Worm (Caenorhabditis elegans) whole organism, L4 larva: ENCODE results near the gene dmsr-14.

Experiments used
- F26F4.8 ChIP-seq: fragments of 200-800 bp; sonication (Bioruptor generic); conservative IDR thresholded peaks from 2 replicates; pipeline ENCODE4 v1.3.6; 2022; ENCODE audit warnings: missing genetic modification characterization, missing compliant biosample characterization
- F49E8.2 ChIP-seq: sonication (generic microtip); optimal IDR thresholded peaks from 2 replicates; lab custom pipeline; 2016; ENCODE audit warnings: missing compliant biosample characterization, mild to moderate bottlenecking, missing genetic modification characterization, borderline replicate concordance
- T20F7.1 ChIP-seq: fragments of 200-800 bp; sonication (Bioruptor generic); optimal IDR thresholded peaks from 2 replicates; lab custom pipeline; 2018; ENCODE audit warnings: mild to moderate bottlenecking, missing genetic modification characterization, missing compliant biosample characterization
- Y105C5A.15 ChIP-seq: fragments of 200-800 bp; sonication (Bioruptor generic); IDR thresholded peaks from 2 replicates; pipeline ENCODE4 v1.3.6; 2022; ENCODE audit warnings: missing genetic modification characterization, missing compliant biosample characterization
- ama-1 ChIP-seq: fragments of 150-350 bp; optimal IDR thresholded peaks from 2 replicates; lab custom pipeline; 2014; ENCODE audit warnings: inconsistent platforms, mixed read lengths
- ceh-20 ChIP-seq: fragments of 200-800 bp; sonication (Bioruptor generic); IDR thresholded peaks from 2 replicates; pipeline ENCODE4 v1.3.6; 2022; ENCODE audit warnings: missing genetic modification reagents, missing genetic modification characterization, missing compliant biosample characterization
- ces-1 ChIP-seq: fragments of 150-350 bp; sonication (generic microtip); optimal IDR thresholded peaks from 4 replicates; lab custom pipeline; 2014; ENCODE audit warnings: missing biosample characterization, missing genetic modification reagents, missing genetic modification characterization
- cey-2 ChIP-seq: sonication (generic microtip); optimal IDR thresholded peaks from 3 replicates; lab custom pipeline; 2017; ENCODE audit warnings: missing genetic modification characterization, mild to moderate bottlenecking, missing compliant biosample characterization, antibody characterized with exemption, borderline replicate concordance; ENCODE audit not compliant: insufficient read depth
- ctbp-1 ChIP-seq: fragments of 200-800 bp; sonication (Bioruptor generic); IDR thresholded peaks from 2 replicates; pipeline ENCODE4 v1.3.6; 2022; ENCODE audit warnings: missing genetic modification reagents, missing genetic modification characterization, missing compliant biosample characterization
- daf-19 ChIP-seq: fragments of 200-800 bp; sonication (Bioruptor generic); conservative IDR thresholded peaks from 2 replicates; pipeline ENCODE4 v1.3.6; 2022; ENCODE audit warnings: missing genetic modification characterization, missing compliant biosample characterization
- daf-8 ChIP-seq: fragments of 200-800 bp; sonication (Bioruptor generic); IDR thresholded peaks from 2 replicates; pipeline ENCODE4 v1.3.6; 2022; ENCODE audit warnings: missing genetic modification characterization, missing compliant biosample characterization
- dmd-6 ChIP-seq: fragments of 200-800 bp; sonication (Bioruptor generic); IDR thresholded peaks from 2 replicates; pipeline ENCODE4 v1.3.6; 2022; ENCODE audit warnings: missing genetic modification reagents, missing genetic modification characterization, missing compliant biosample characterization
- dmd-9 ChIP-seq: fragments of 200-800 bp; sonication (Bioruptor generic); IDR thresholded peaks from 2 replicates; pipeline ENCODE4 v1.3.6; 2022; ENCODE audit warnings: missing genetic modification reagents, missing genetic modification characterization, missing compliant biosample characterization
- dpl-1 ChIP-seq: fragments of 150-350 bp; optimal IDR thresholded peaks from 2 replicates; lab custom pipeline; 2014; ENCODE audit warnings: missing biosample characterization, missing genetic modification reagents, missing genetic modification characterization
- dve-1 ChIP-seq: sonication (generic microtip); optimal IDR thresholded peaks from 2 replicates; lab custom pipeline; 2017; ENCODE audit warnings: antibody characterized with exemption, mild to moderate bottlenecking, missing genetic modification characterization, missing compliant biosample characterization; ENCODE audit not compliant: insufficient read depth
- hlh-11 ChIP-seq: fragments of 200-800 bp; sonication (Bioruptor generic); optimal IDR thresholded peaks from 2 replicates; lab custom pipeline; 2018; ENCODE audit warnings: mild to moderate bottlenecking, missing genetic modification characterization, missing compliant biosample characterization
- hmg-1.1 ChIP-seq: fragments of 200-800 bp; sonication (Bioruptor generic); IDR thresholded peaks from 2 replicates; pipeline ENCODE4 v1.3.6; 2022; ENCODE audit warnings: missing genetic modification reagents, missing genetic modification characterization, missing compliant biosample characterization
- lin-1 ChIP-seq: fragments of 200-800 bp; sonication (Bioruptor generic); IDR thresholded peaks from 2 replicates; pipeline ENCODE4 v1.3.6; 2022; ENCODE audit warnings: missing genetic modification reagents, missing genetic modification characterization, missing compliant biosample characterization
- lin-13 ChIP-seq: fragments of 150-350 bp; optimal IDR thresholded peaks from 2 replicates; lab custom pipeline; 2014; ENCODE audit warnings: missing biosample characterization, missing genetic modification reagents, missing genetic modification characterization
- lin-38 ChIP-seq: fragments of 200-800 bp; sonication (Bioruptor generic); IDR thresholded peaks from 2 replicates; pipeline ENCODE4 v1.3.6; 2022; ENCODE audit warnings: missing genetic modification reagents, missing genetic modification characterization, missing compliant biosample characterization
- madf-9 ChIP-seq: fragments of 200-800 bp; sonication (Bioruptor generic); conservative IDR thresholded peaks from 2 replicates; pipeline ENCODE4 v1.3.6; 2022; ENCODE audit warnings: missing genetic modification reagents, missing genetic modification characterization, missing compliant biosample characterization
- mdl-1 ChIP-seq, 2 experiments: fragments of 150-350 bp in 1 of 2; sonication (generic microtip) in 1 of 2; optimal IDR thresholded peaks; 2 replicates each; lab custom pipeline; 2014 to 2017; ENCODE audit warnings: missing biosample characterization in 2 of 2, missing genetic modification characterization in 2 of 2
- mep-1 ChIP-seq: fragments of 150-350 bp; sonication (generic microtip); optimal IDR thresholded peaks from 3 replicates; lab custom pipeline; 2014; ENCODE audit warnings: missing biosample characterization, missing genetic modification characterization
- mes-2 ChIP-seq: sonication (generic microtip); optimal IDR thresholded peaks from 2 replicates; lab custom pipeline; 2016; ENCODE audit warnings: missing genotype, mild to moderate bottlenecking, missing genetic modification characterization, missing compliant biosample characterization; ENCODE audit not compliant: poor library complexity, severe bottlenecking
- mxl-2 ChIP-seq: fragments of 200-800 bp; sonication (Bioruptor generic); conservative IDR thresholded peaks from 2 replicates; pipeline ENCODE4 v1.3.6; 2022; ENCODE audit warnings: missing genetic modification reagents, missing genetic modification characterization, missing compliant biosample characterization
- nhr-10 ChIP-seq: fragments of 150-350 bp; optimal IDR thresholded peaks from 2 replicates; lab custom pipeline; 2014; ENCODE audit warnings: missing biosample characterization, missing genetic modification characterization
- nhr-28 ChIP-seq: fragments of 150-350 bp; optimal IDR thresholded peaks from 2 replicates; lab custom pipeline; 2014; ENCODE audit warnings: missing biosample characterization, missing genetic modification characterization
- nhr-42 ChIP-seq: fragments of 200-800 bp; sonication (Bioruptor generic); IDR thresholded peaks from 2 replicates; pipeline ENCODE4 v1.3.6; 2022; ENCODE audit warnings: missing genetic modification characterization, missing compliant biosample characterization
- nhr-48 ChIP-seq: sonication (generic microtip); optimal IDR thresholded peaks from 2 replicates; lab custom pipeline; 2016; ENCODE audit warnings: mild to moderate bottlenecking, missing genetic modification characterization, missing compliant biosample characterization
- nhr-77 ChIP-seq: fragments of 150-350 bp; optimal IDR thresholded peaks from 2 replicates; lab custom pipeline; 2014; ENCODE audit warnings: missing biosample characterization, missing genetic modification characterization
- pha-4 ChIP-seq, 2 experiments: fragments of 150-350 bp in 1 of 2; fragments of 200-800 bp in 1 of 2; sonication (Bioruptor generic) in 1 of 2; IDR thresholded peaks in 1 of 2; optimal IDR thresholded peaks in 1 of 2; 2 replicates each; pipeline versions ENCODE4 v1.3.6 to Lab custom; 2014 to 2022; ENCODE audit warnings: missing genetic modification characterization in 2 of 2, missing genetic modification reagents in 2 of 2, missing biosample characterization in 1 of 2, missing compliant biosample characterization in 1 of 2
- pqm-1 ChIP-seq: sonication (generic microtip); optimal IDR thresholded peaks from 2 replicates; lab custom pipeline; 2017; ENCODE audit warnings: missing biosample characterization, missing genetic modification characterization
- rbr-2 ChIP-seq: sonication (generic microtip); optimal IDR thresholded peaks from 2 replicates; lab custom pipeline; 2016; ENCODE audit warnings: missing genotype, missing genetic modification characterization, missing compliant biosample characterization
- saeg-2 ChIP-seq: fragments of 200-800 bp; sonication (Bioruptor generic); IDR thresholded peaks from 2 replicates; pipeline ENCODE4 v1.3.6; 2022; ENCODE audit warnings: missing genetic modification reagents, missing genetic modification characterization, missing compliant biosample characterization
- sdz-12 ChIP-seq: fragments of 200-800 bp; sonication (Bioruptor generic); optimal IDR thresholded peaks from 2 replicates; lab custom pipeline; 2018; ENCODE audit warnings: mild to moderate bottlenecking, missing genetic modification characterization, missing compliant biosample characterization
- set-16 ChIP-seq: fragments of 200-800 bp; sonication (Bioruptor generic); IDR thresholded peaks from 2 replicates; pipeline ENCODE4 v1.3.6; 2022; ENCODE audit warnings: missing genetic modification reagents, missing genetic modification characterization, missing compliant biosample characterization
- skn-1 ChIP-seq: fragments of 150-350 bp; optimal IDR thresholded peaks from 2 replicates; lab custom pipeline; 2014; ENCODE audit warnings: missing biosample characterization, missing genetic modification characterization
- tra-1 ChIP-seq: fragments of 200-800 bp; sonication (Bioruptor generic); IDR thresholded peaks from 2 replicates; pipeline ENCODE4 v1.3.6; 2022; ENCODE audit warnings: missing genetic modification reagents, missing genetic modification characterization, missing compliant biosample characterization
- unc-130 ChIP-seq: sonication (generic microtip); optimal IDR thresholded peaks from 2 replicates; lab custom pipeline; 2016; ENCODE audit warnings: missing genetic modification reagents, missing genetic modification characterization, missing compliant biosample characterization
- unc-62 ChIP-seq, 3 experiments: fragments of 150-350 bp in 1 of 3; sonication (generic microtip); optimal IDR thresholded peaks in 2 of 3; peaks in 1 of 3; 1 replicate in 1 of 3; 2 replicates in 2 of 3; lab custom pipeline; 2014 to 2017; ENCODE audit warnings: missing biosample characterization in 3 of 3, missing genetic modification characterization in 3 of 3, missing genetic modification reagents in 3 of 3, missing genotype in 1 of 3

Gene dmsr-14

ce11 chrV:6828786-6829185, 11.7 kb upstream of the dmsr-14 start, which contains the start of gene dmsr-15:
dmsr-15 (minus strand) TSS chrV:6828886.
- no peak for TF ChIP-seq nhr-77 (tag; lab: Kevin White, UChicago)
- TF ChIP-seq mes-2 (tag; lab: Kevin White, UChicago): no peak
- TF ChIP-seq ceh-20: no peak
- no peak for TF ChIP-seq skn-1 (tag; lab: Kevin White, UChicago)
- TF ChIP-seq mxl-2: no peak
- no peak for TF ChIP-seq dve-1 (tag; lab: Kevin White, UChicago)
- TF ChIP-seq F26F4.8: no peak
- TF ChIP-seq lin-38 (GFP tag; lab: Robert Waterston, UW): no peak
- TF ChIP-seq pha-4 (GFP tag; IDR thresholded peaks at IDR 0.05; lab: Robert Waterston, UW): no peak
- no peak for TF ChIP-seq pha-4 (tag; optimal IDR thresholded peaks at IDR 0.05; lab: Kevin White, UChicago)
- TF ChIP-seq daf-8 (GFP tag; lab: Robert Waterston, UW): no peak
- TF ChIP-seq Y105C5A.15: no peak
- no peak for TF ChIP-seq daf-19 (GFP tag; lab: Robert Waterston, UW)
- no peak for TF ChIP-seq nhr-48 (tag; lab: Kevin White, UChicago)
- TF ChIP-seq tra-1 (GFP tag; lab: Robert Waterston, UW): no peak
- TF ChIP-seq mdl-1 (tag; optimal IDR thresholded peaks at IDR 0.05; lab: Kevin White, UChicago): no peak
- no peak for TF ChIP-seq lin-1
- TF ChIP-seq dpl-1 (GFP tag; lab: Kevin White, UChicago): no peak
- TF ChIP-seq hlh-11: no peak
- TF ChIP-seq set-16 (GFP tag; lab: Robert Waterston, UW): no peak
- TF ChIP-seq rbr-2 (tag; lab: Kevin White, UChicago): no peak

- TF ChIP-seq nhr-28: peak; percentile 87
- no peak for TF ChIP-seq ctbp-1 (GFP tag; lab: Robert Waterston, UW)
- peak; percentile 58 for TF ChIP-seq nhr-77 (tag; lab: Kevin White, UChicago)
- TF ChIP-seq sdz-12 (GFP tag; lab: Kevin White, UChicago): no peak
- TF ChIP-seq pqm-1: peak; percentile 93
- TF ChIP-seq dmd-9 (GFP tag; lab: Robert Waterston, UW): no peak
- TF ChIP-seq unc-62 (GFP tag; optimal IDR thresholded peaks at IDR 0.05 in 1 of 2; lab: Kevin White, UChicago): peak in 1 of 2 experiments; percentile 81
- TF ChIP-seq unc-62 (tag; optimal IDR thresholded peaks at IDR 0.05; lab: Kevin White, UChicago): no peak
- peak; percentile 93 for TF ChIP-seq dmd-6
- TF ChIP-seq T20F7.1 (GFP tag; lab: Kevin White, UChicago): peak; percentile 4
- TF ChIP-seq, all 104 proteins: peak for 6
Measured at ce11 chrV:6823432-6823831, 6.3 kb upstream of the dmsr-14 start.

ce11 chrV:6821509-6821908, 4.4 kb upstream of the dmsr-14 start, which contains the start of gene T15B7.8:
T15B7.8 (plus strand) TSS chrV:6821809.
- TF ChIP-seq F49E8.2 (tag; lab: Kevin White, UChicago): no peak
- no peak for TF ChIP-seq lin-38 (GFP tag; lab: Robert Waterston, UW)
- TF ChIP-seq saeg-2 (GFP tag; lab: Robert Waterston, UW): no peak
- TF ChIP-seq cey-2: no peak
- no peak for TF ChIP-seq pqm-1
- TF ChIP-seq ceh-20: no peak
- no peak for TF ChIP-seq ama-1 (lab: Kevin White, UChicago)
- TF ChIP-seq nhr-42 (GFP tag; lab: Robert Waterston, UW): no peak
- TF ChIP-seq nhr-10 (tag; lab: Kevin White, UChicago): no peak
- TF ChIP-seq mdl-1 (tag; optimal IDR thresholded peaks at IDR 0.05; lab: Kevin White, UChicago): no peak
- no peak for TF ChIP-seq unc-130 (GFP tag; lab: Kevin White, UChicago)
- TF ChIP-seq ces-1: no peak
- TF ChIP-seq hmg-1.1 (GFP tag; lab: Robert Waterston, UW): no peak
- TF ChIP-seq lin-13 (GFP tag; lab: Kevin White, UChicago): no peak
- TF ChIP-seq ctbp-1 (GFP tag; lab: Robert Waterston, UW): no peak
- TF ChIP-seq nhr-77 (tag; lab: Kevin White, UChicago): no peak
- TF ChIP-seq mep-1 (tag; lab: Kevin White, UChicago): no peak
- no peak for TF ChIP-seq madf-9 (GFP tag; lab: Robert Waterston, UW)
